Fruit fly (Drosophila melanogaster) whole organism, pupa: Measurements from ENCODE around the gene tty.
A peak's percentile ranks its signal among the peaks of the same experiment; 100 is the strongest.

Source experiments
- EcR ChIP-seq: fragments of 200-800 bp; sonication (Bioruptor generic); optimal IDR thresholded peaks from 3 replicates; lab custom pipeline; 2019; ENCODE audit warnings: missing biosample characterization, missing genetic modification characterization, mild to moderate bottlenecking, moderate library complexity, missing genetic modification reagents
- Pif1B ChIP-seq: fragments of 200-800 bp; sonication (Bioruptor generic); optimal IDR thresholded peaks from 3 replicates; lab custom pipeline; 2016; ENCODE audit warnings: missing biosample characterization, missing genetic modification characterization

DNA sequence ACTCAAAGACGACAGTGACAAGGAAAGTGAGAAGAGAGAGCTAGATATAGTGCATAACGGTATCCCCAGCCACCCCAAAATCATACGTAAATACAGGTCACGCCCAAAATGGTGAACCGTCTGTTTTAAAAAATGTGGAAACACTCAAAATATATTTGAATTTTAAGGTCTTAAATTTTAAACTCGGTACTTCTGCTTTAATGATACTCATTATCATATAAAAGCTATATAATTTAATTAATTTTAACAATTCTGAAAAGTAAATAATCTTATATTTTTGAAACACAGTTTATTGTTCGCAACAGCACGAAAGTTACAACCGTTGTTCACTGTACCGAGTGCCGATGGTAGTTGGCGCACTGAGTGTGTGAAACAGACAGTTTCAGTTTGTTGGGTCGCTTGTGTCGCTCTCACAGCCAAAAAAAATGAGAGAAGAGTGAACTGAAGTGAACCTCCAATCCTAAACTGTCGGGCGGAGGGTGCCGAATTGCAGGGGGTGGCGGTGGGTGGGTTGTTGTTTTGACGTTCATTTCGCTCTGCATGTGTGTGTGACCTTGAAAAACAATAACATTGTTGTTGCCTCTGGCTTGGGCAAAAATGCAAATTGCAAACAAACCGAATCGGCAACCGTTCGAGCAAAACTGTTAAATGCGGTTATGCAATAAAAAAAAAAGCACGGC is 27.0 kb upstream of the tty start:
- peak; percentile 68 for TF ChIP-seq Pif1B (GFP tag; lab: Kevin White, UChicago)
- TF ChIP-seq EcR (GFP tag; lab: Kevin White, UChicago): peak; percentile 28
